Fruit fly (Drosophila melanogaster) whole organism: ENCODE data around the gene Ilp6.

Experiments
- CG8478 ChIP-seq: fragments of >200 bp; optimal IDR thresholded peaks from 2 replicates; lab custom pipeline; 2018; ENCODE audit warnings: inconsistent platforms
- Dll ChIP-seq: fragments of >200 bp; optimal IDR thresholded peaks from 2 replicates; lab custom pipeline; 2017
- EcR ChIP-seq, 2 experiments: fragments of >200 bp; optimal IDR thresholded peaks; 2 replicates each; lab custom pipeline; 2017; ENCODE audit warnings: missing biosample characterization in 2 of 2, missing genetic modification characterization in 2 of 2, missing genetic modification reagents in 2 of 2
- pan ChIP-seq: fragments of >200 bp; optimal IDR thresholded peaks from 2 replicates; lab custom pipeline; 2017
- psq ChIP-seq: fragments of >200 bp; optimal IDR thresholded peaks from 2 replicates; lab custom pipeline; 2017
- usp ChIP-seq: fragments of >200 bp; optimal IDR thresholded peaks from 2 replicates; lab custom pipeline; 2017; ENCODE audit warnings: missing biosample characterization, missing genetic modification characterization, mixed read lengths

Gene Ilp6

dm6 chrX:2295435-2296229, 38.8 kb downstream of the Ilp6 start, which contains the start of gene Raf:
Gene Raf, plus strand, starts transcription at chrX:2295466.
- TF ChIP-seq usp (GFP tag; lab: Kevin White, UChicago) = no peak
- TF ChIP-seq EcR (GFP tag; optimal IDR thresholded peaks at IDR 0.05; lab: Kevin White, UChicago) = no peak
- peak; percentile 77 for TF ChIP-seq Dll (lab: Kevin White, UChicago)
- no peak for TF ChIP-seq pan (lab: Kevin White, UChicago)

- TF ChIP-seq EcR (GFP tag; optimal IDR thresholded peaks at IDR 0.05; lab: Kevin White, UChicago) (peak in 1 of 2 experiments; percentile 34), psq (lab: Kevin White, UChicago) (no peak), pan (lab: Kevin White, UChicago) (no peak), CG8478 (lab: Kevin White, UChicago) (no peak), Dll (lab: Kevin White, UChicago) (peak; percentile 49), usp (GFP tag; lab: Kevin White, UChicago) (no peak)
These were observed 39.7 kb downstream of the Ilp6 start for dm6 chrX:2294474-2295434.

dm6 chrX:2293294-2293988, 41.0 kb downstream of the Ilp6 start, which contains the start of gene CG2865:
Gene CG2865, minus strand, starts transcription at chrX:2293411.
- no peak for TF ChIP-seq pan (lab: Kevin White, UChicago)
- no peak for TF ChIP-seq psq (lab: Kevin White, UChicago)
- TF ChIP-seq CG8478 (lab: Kevin White, UChicago) = no peak
- peak; percentile 38 for TF ChIP-seq Dll (lab: Kevin White, UChicago)

dm6 chrX:2292410-2292809, 42.0 kb downstream of the Ilp6 start:
- TF ChIP-seq CG8478 (lab: Kevin White, UChicago) = no peak
- TF ChIP-seq usp (GFP tag; lab: Kevin White, UChicago) = no peak
- TF ChIP-seq EcR (GFP tag; optimal IDR thresholded peaks at IDR 0.05; lab: Kevin White, UChicago) = no peak
- no peak for TF ChIP-seq pan (lab: Kevin White, UChicago)
- no peak for TF ChIP-seq psq (lab: Kevin White, UChicago)
- no peak for TF ChIP-seq Dll (lab: Kevin White, UChicago)

- no peak for TF ChIP-seq psq (lab: Kevin White, UChicago)
- no peak for TF ChIP-seq pan (lab: Kevin White, UChicago)
- TF ChIP-seq CG8478 (lab: Kevin White, UChicago) = no peak
- TF ChIP-seq Dll (lab: Kevin White, UChicago) = no peak
- TF ChIP-seq EcR (GFP tag; optimal IDR thresholded peaks at IDR 0.05; lab: Kevin White, UChicago) = no peak
- TF ChIP-seq usp (GFP tag; lab: Kevin White, UChicago) = no peak
These were observed 43.4 kb downstream of the Ilp6 start for dm6 chrX:2291023-2291422.

dm6 chrX:2289134-2289533, 45.3 kb downstream of the Ilp6 start:
- TF ChIP-seq CG8478 (lab: Kevin White, UChicago) (no peak), EcR (GFP tag; optimal IDR thresholded peaks at IDR 0.05; lab: Kevin White, UChicago) (peak in 1 of 2 experiments; percentile 24)

- TF ChIP-seq psq (lab: Kevin White, UChicago) (no peak), EcR (GFP tag; optimal IDR thresholded peaks at IDR 0.05; lab: Kevin White, UChicago) (no peak), pan (lab: Kevin White, UChicago) (no peak), CG8478 (lab: Kevin White, UChicago) (no peak), usp (GFP tag; lab: Kevin White, UChicago) (no peak), Dll (lab: Kevin White, UChicago) (no peak)
These were observed 46.1 kb downstream of the Ilp6 start for dm6 chrX:2288327-2288726.

dm6 chrX:2286985-2287384, 47.5 kb downstream of the Ilp6 start:
- no peak for TF ChIP-seq Dll (lab: Kevin White, UChicago)
- no peak for TF ChIP-seq usp (GFP tag; lab: Kevin White, UChicago)
- TF ChIP-seq CG8478 (lab: Kevin White, UChicago) = no peak
- TF ChIP-seq psq (lab: Kevin White, UChicago) = no peak
- TF ChIP-seq EcR (GFP tag; optimal IDR thresholded peaks at IDR 0.05; lab: Kevin White, UChicago) = no peak
- TF ChIP-seq pan (lab: Kevin White, UChicago) = no peak

dm6 chrX:2286255-2286654, 48.2 kb downstream of the Ilp6 start:
- no peak for TF ChIP-seq usp (GFP tag; lab: Kevin White, UChicago)
- TF ChIP-seq psq (lab: Kevin White, UChicago) = no peak
- TF ChIP-seq Dll (lab: Kevin White, UChicago) = no peak
- no peak for TF ChIP-seq pan (lab: Kevin White, UChicago)
- no peak for TF ChIP-seq CG8478 (lab: Kevin White, UChicago)
- no peak for TF ChIP-seq EcR (GFP tag; optimal IDR thresholded peaks at IDR 0.05; lab: Kevin White, UChicago)

dm6 chrX:2283470-2283869, 51.0 kb downstream of the Ilp6 start:
- no peak for TF ChIP-seq usp (GFP tag; lab: Kevin White, UChicago)
- TF ChIP-seq Dll (lab: Kevin White, UChicago) = no peak
- TF ChIP-seq CG8478 (lab: Kevin White, UChicago) = no peak
- TF ChIP-seq pan (lab: Kevin White, UChicago) = no peak
- TF ChIP-seq psq (lab: Kevin White, UChicago) = no peak
- TF ChIP-seq EcR (GFP tag; optimal IDR thresholded peaks at IDR 0.05; lab: Kevin White, UChicago) = no peak
